Fruit fly (Drosophila melanogaster) whole organism, embryonic: ENCODE measurements around the gene Doc2.

Experiments
- B-H1 ChIP-seq: fragments of 200-800 bp; sonication (Bioruptor generic); IDR thresholded peaks from 3 replicates; pipeline ENCODE4 v1.3.6; 2022; ENCODE audit warnings: missing biosample characterization, missing genetic modification characterization
- B-H2 ChIP-seq: fragments of 200-800 bp; sonication (Bioruptor generic); optimal IDR thresholded peaks from 2 replicates; lab custom pipeline; 2018; ENCODE audit warnings: missing biosample characterization, mild to moderate bottlenecking, missing genetic modification characterization
- CG10267 ChIP-seq: fragments of 200-800 bp; sonication (Bioruptor generic); optimal IDR thresholded peaks from 2 replicates; lab custom pipeline; 2018; ENCODE audit warnings: missing biosample characterization, mild to moderate bottlenecking, missing genetic modification characterization, moderate library complexity
- CG10366 ChIP-seq: fragments of 200-800 bp; sonication (Bioruptor generic); IDR thresholded peaks from 2 replicates; pipeline ENCODE4 v1.3.6; 2022; ENCODE audit warnings: missing biosample characterization, missing genetic modification characterization
- CG10959 ChIP-seq: fragments of 200-800 bp; sonication (Bioruptor generic); IDR thresholded peaks from 2 replicates; pipeline ENCODE4 v1.3.6; 2022; ENCODE audit warnings: missing biosample characterization, missing genetic modification characterization
- CG11695 ChIP-seq: fragments of 200-800 bp; sonication (Bioruptor generic); IDR thresholded peaks from 3 replicates; pipeline ENCODE4 v1.3.6; 2022; ENCODE audit warnings: missing biosample characterization, missing genetic modification characterization
- CG14050 ChIP-seq: fragments of 200-800 bp; sonication (Bioruptor generic); IDR thresholded peaks from 3 replicates; pipeline ENCODE4 v1.3.6; 2022; ENCODE audit warnings: missing biosample characterization, missing genetic modification characterization
- CG16863 ChIP-seq: fragments of 200-800 bp; sonication (Bioruptor generic); optimal IDR thresholded peaks from 3 replicates; lab custom pipeline; 2016; ENCODE audit warnings: missing biosample characterization, missing genetic modification characterization
- CG17328 ChIP-seq: fragments of 200-800 bp; sonication (Bioruptor generic); IDR thresholded peaks from 2 replicates; pipeline ENCODE4 v1.3.6; 2022; ENCODE audit warnings: missing biosample characterization, missing genetic modification characterization
- CG17802 ChIP-seq: fragments of 200-800 bp; sonication (Bioruptor generic); optimal IDR thresholded peaks from 2 replicates; lab custom pipeline; 2018; ENCODE audit warnings: missing biosample characterization, mild to moderate bottlenecking, missing genetic modification characterization, moderate library complexity
- CG30020 ChIP-seq: fragments of 200-800 bp; optimal IDR thresholded peaks from 2 replicates; lab custom pipeline; 2019; ENCODE audit warnings: missing biosample characterization, mild to moderate bottlenecking, missing genetic modification characterization, moderate library complexity
- CG3065 ChIP-seq: fragments of 200-800 bp; sonication (Bioruptor generic); optimal IDR thresholded peaks from 2 replicates; lab custom pipeline; 2016; ENCODE audit warnings: missing biosample characterization, missing genetic modification characterization
- CG32532 ChIP-seq: fragments of 200-800 bp; sonication (Bioruptor generic); IDR thresholded peaks from 2 replicates; pipeline ENCODE4 v1.3.6; 2022; ENCODE audit warnings: missing biosample characterization, missing genetic modification characterization
- CG33213 ChIP-seq: fragments of 200-800 bp; sonication (Bioruptor generic); optimal IDR thresholded peaks from 3 replicates; lab custom pipeline; 2016; ENCODE audit warnings: missing biosample characterization, missing genetic modification characterization
- CG33557 ChIP-seq: fragments of 200-800 bp; sonication (Bioruptor generic); optimal IDR thresholded peaks from 2 replicates; lab custom pipeline; 2019; ENCODE audit warnings: missing biosample characterization, mild to moderate bottlenecking, missing genetic modification characterization, moderate library complexity
- CG34376 ChIP-seq: fragments of 200-800 bp; sonication (Bioruptor generic); optimal IDR thresholded peaks from 2 replicates; lab custom pipeline; 2018; ENCODE audit warnings: missing biosample characterization, mild to moderate bottlenecking, missing genetic modification characterization
- CG43689 ChIP-seq: fragments of 200-800 bp; sonication (Bioruptor generic); IDR thresholded peaks from 2 replicates; pipeline ENCODE4 v1.3.6; 2022; ENCODE audit warnings: missing biosample characterization, missing genetic modification characterization
- CG4707 ChIP-seq: fragments of 200-800 bp; sonication (Bioruptor generic); optimal IDR thresholded peaks from 2 replicates; lab custom pipeline; 2018; ENCODE audit warnings: missing biosample characterization, mild to moderate bottlenecking, missing genetic modification characterization, moderate library complexity
- CG4854 ChIP-seq: fragments of 200-800 bp; sonication (Bioruptor generic); optimal IDR thresholded peaks from 2 replicates; lab custom pipeline; 2016; ENCODE audit warnings: missing biosample characterization, missing genetic modification characterization, inconsistent platforms
- CG5180 ChIP-seq: fragments of 200-800 bp; sonication (Bioruptor generic); optimal IDR thresholded peaks from 3 replicates; lab custom pipeline; 2017; ENCODE audit warnings: missing biosample characterization, missing genetic modification characterization, mild to moderate bottlenecking, moderate library complexity, missing genetic modification reagents
- CG6683 ChIP-seq: fragments of 200-800 bp; sonication (Bioruptor generic); optimal IDR thresholded peaks from 2 replicates; lab custom pipeline; 2017; ENCODE audit warnings: missing biosample characterization, mild to moderate bottlenecking, missing genetic modification characterization, missing genetic modification reagents
- CG7556 ChIP-seq: fragments of 200-800 bp; sonication (Bioruptor generic); optimal IDR thresholded peaks from 2 replicates; lab custom pipeline; 2017; ENCODE audit warnings: missing biosample characterization, mild to moderate bottlenecking, missing genetic modification characterization
- CG8281 ChIP-seq: fragments of 200-800 bp; sonication (Bioruptor generic); optimal IDR thresholded peaks from 2 replicates; lab custom pipeline; 2018; ENCODE audit warnings: missing biosample characterization, mild to moderate bottlenecking, missing genetic modification characterization, moderate library complexity
- CG9932 ChIP-seq: fragments of 200-800 bp; sonication (Bioruptor generic); IDR thresholded peaks from 2 replicates; pipeline ENCODE4 v1.3.6; 2022; ENCODE audit warnings: missing biosample characterization, missing genetic modification characterization
- CTCF ChIP-seq: fragments of 200-800 bp; sonication (Bioruptor generic); optimal IDR thresholded peaks from 2 replicates; lab custom pipeline; 2017; ENCODE audit warnings: missing biosample characterization, mild to moderate bottlenecking, missing genetic modification characterization, moderate library complexity
- Dfd ChIP-seq, 2 experiments: fragments of >200 bp; optimal IDR thresholded peaks; 2 replicates each; lab custom pipeline; 2017; ENCODE audit warnings: missing biosample characterization in 2 of 2, missing genetic modification characterization in 2 of 2
- Dp ChIP-seq: fragments of 200-800 bp; sonication (Bioruptor generic); optimal IDR thresholded peaks from 2 replicates; lab custom pipeline; 2018; ENCODE audit warnings: missing biosample characterization, mild to moderate bottlenecking, missing genetic modification characterization, moderate library complexity
- Ets97D ChIP-seq: fragments of 200-800 bp; sonication (Bioruptor generic); optimal IDR thresholded peaks from 3 replicates; lab custom pipeline; 2016; ENCODE audit warnings: missing biosample characterization, missing genetic modification characterization
- GATAe ChIP-seq: fragments of 200-800 bp; sonication (Bioruptor generic); conservative IDR thresholded peaks from 2 replicates; pipeline ENCODE4 v1.3.6; 2022; ENCODE audit warnings: missing biosample characterization, missing genetic modification characterization
- H15 ChIP-seq: fragments of 200-800 bp; sonication (Bioruptor generic); IDR thresholded peaks from 3 replicates; pipeline ENCODE4 v1.3.6; 2022; ENCODE audit warnings: missing biosample characterization, missing genetic modification characterization
- Hr3 ChIP-seq: fragments of 200-800 bp; sonication (Bioruptor generic); optimal IDR thresholded peaks from 3 replicates; lab custom pipeline; 2016; ENCODE audit warnings: missing biosample characterization, missing genetic modification characterization
- Hr39 ChIP-seq: fragments of >200 bp; optimal IDR thresholded peaks from 2 replicates; lab custom pipeline; 2017
- MESR4 ChIP-seq: fragments of 200-800 bp; sonication (Bioruptor generic); optimal IDR thresholded peaks from 2 replicates; lab custom pipeline; 2018; ENCODE audit warnings: missing biosample characterization, mild to moderate bottlenecking, missing genetic modification characterization, moderate library complexity
- Poxn ChIP-seq: fragments of 200-800 bp; sonication (Bioruptor generic); IDR thresholded peaks from 2 replicates; pipeline ENCODE4 v1.3.6; 2022; ENCODE audit warnings: missing biosample characterization, missing genetic modification characterization
- YL-1 ChIP-seq: fragments of 200-800 bp; sonication (Bioruptor generic); optimal IDR thresholded peaks from 3 replicates; lab custom pipeline; 2017; ENCODE audit warnings: missing biosample characterization, mild to moderate bottlenecking, missing genetic modification characterization
- ase ChIP-seq: fragments of 200-800 bp; sonication (Bioruptor generic); IDR thresholded peaks from 3 replicates; pipeline ENCODE4 v1.3.6; 2022; ENCODE audit warnings: missing biosample characterization, missing genetic modification characterization
- caup ChIP-seq: fragments of 200-800 bp; sonication (Bioruptor generic); optimal IDR thresholded peaks from 3 replicates; lab custom pipeline; 2017; ENCODE audit warnings: missing biosample characterization, mild to moderate bottlenecking, missing genetic modification characterization, moderate library complexity; ENCODE audit not compliant: severe bottlenecking
- cg ChIP-seq: fragments of 200-800 bp; sonication (Bioruptor generic); optimal IDR thresholded peaks from 3 replicates; lab custom pipeline; 2019; ENCODE audit warnings: missing biosample characterization, mild to moderate bottlenecking, missing genetic modification characterization, moderate library complexity
- corto ChIP-seq: fragments of 200-800 bp; sonication (Bioruptor generic); optimal IDR thresholded peaks from 2 replicates; lab custom pipeline; 2016; ENCODE audit warnings: missing biosample characterization, mild to moderate bottlenecking, missing genetic modification characterization, moderate library complexity
- crp ChIP-seq, 2 experiments: fragments of 200-800 bp; sonication (Bioruptor generic); optimal IDR thresholded peaks; 2 replicates in 1 of 2; 3 replicates in 1 of 2; lab custom pipeline; 2017; ENCODE audit warnings: missing biosample characterization in 2 of 2, missing genetic modification characterization in 2 of 2, mild to moderate bottlenecking in 1 of 2, moderate library complexity in 1 of 2
- da ChIP-seq: fragments of 200-800 bp; sonication (Bioruptor generic); optimal IDR thresholded peaks from 2 replicates; lab custom pipeline; 2016; ENCODE audit warnings: missing biosample characterization, missing genetic modification characterization
- danr ChIP-seq: fragments of 200-800 bp; sonication (Bioruptor generic); IDR thresholded peaks from 2 replicates; pipeline ENCODE4 v1.3.6; 2022; ENCODE audit warnings: missing biosample characterization, missing genetic modification characterization
- eve ChIP-seq, 2 experiments: fragments of >200 bp; optimal IDR thresholded peaks; 2 replicates each; lab custom pipeline; 2017; ENCODE audit warnings: missing biosample characterization in 2 of 2, missing genetic modification characterization in 2 of 2
- exex ChIP-seq: fragments of 200-800 bp; sonication (Bioruptor generic); optimal IDR thresholded peaks from 4 replicates; lab custom pipeline; 2018; ENCODE audit warnings: missing biosample characterization, mild to moderate bottlenecking, missing genetic modification characterization, moderate library complexity
- fu2 ChIP-seq: fragments of 200-800 bp; sonication (Bioruptor generic); optimal IDR thresholded peaks from 2 replicates; lab custom pipeline; 2016; ENCODE audit warnings: missing biosample characterization, missing genetic modification characterization
- pzg ChIP-seq: fragments of 200-800 bp; sonication (Bioruptor generic); optimal IDR thresholded peaks from 3 replicates; lab custom pipeline; 2018; ENCODE audit warnings: missing biosample characterization, mild to moderate bottlenecking, missing genetic modification characterization, moderate library complexity
- slbo ChIP-seq: fragments of 200-800 bp; sonication (Bioruptor generic); IDR thresholded peaks from 2 replicates; pipeline ENCODE4 v1.3.6; 2022; ENCODE audit warnings: missing biosample characterization, missing genetic modification characterization
- sna ChIP-seq: fragments of 200-800 bp; sonication (Bioruptor generic); IDR thresholded peaks from 2 replicates; pipeline ENCODE4 v1.3.6; 2022; ENCODE audit warnings: missing biosample characterization, missing genetic modification characterization; ENCODE audit not compliant: partially characterized antibody
- stc ChIP-seq: fragments of 200-800 bp; sonication (Bioruptor generic); IDR thresholded peaks from 2 replicates; pipeline ENCODE4 v1.3.6; 2022; ENCODE audit warnings: missing biosample characterization, missing genetic modification characterization
- zfh1 ChIP-seq: fragments of 200-800 bp; sonication (Bioruptor generic); IDR thresholded peaks from 3 replicates; pipeline ENCODE4 v1.3.6; 2022; ENCODE audit warnings: missing biosample characterization, missing genetic modification characterization

Gene Doc2

DNA sequence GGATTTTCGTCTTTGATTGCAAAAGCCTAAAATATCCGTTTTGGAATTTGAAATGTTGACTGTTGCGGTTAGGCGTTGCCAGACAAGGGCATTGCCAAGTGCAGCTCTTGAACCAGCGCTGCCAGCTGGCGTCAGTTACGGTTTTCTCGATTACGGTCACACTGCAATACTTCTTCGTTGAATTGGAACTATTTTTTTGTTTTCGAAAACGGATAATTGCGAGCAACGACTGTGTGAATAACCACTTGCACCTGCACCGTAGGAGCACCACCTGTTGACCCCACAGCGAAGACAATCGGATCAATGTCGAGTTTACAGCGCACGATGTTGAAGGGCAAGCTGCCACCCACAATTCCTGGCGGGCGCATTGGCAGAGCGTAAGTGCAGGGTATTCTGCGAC is 32.5 kb downstream of the Doc2 start, which contains the start of gene CG5068 (continued):
- TF ChIP-seq pzg (GFP tag; lab: Kevin White, UChicago) (peak; percentile 87), crp (GFP tag; optimal IDR thresholded peaks at IDR 0.05; lab: Kevin White, UChicago) (peak in 1 of 2 experiments; percentile 71), Ets97D (GFP tag; lab: Kevin White, UChicago) (peak; percentile 69), CG7556 (GFP tag; lab: Kevin White, UChicago) (no peak), caup (GFP tag; lab: Kevin White, UChicago) (no peak), CG17802 (tag; lab: Kevin White, UChicago) (no peak), zfh1 (GFP tag; lab: Robert Waterston, UW) (no peak), Dp (GFP tag; lab: Kevin White, UChicago) (peak; percentile 79), YL-1 (GFP tag; lab: Kevin White, UChicago) (peak; percentile 78), MESR4 (peak; percentile 85), CTCF (GFP tag; lab: Kevin White, UChicago) (peak; percentile 13), corto (GFP tag; lab: Kevin White, UChicago) (no peak), CG9932 (no peak), Hr3 (GFP tag; lab: Kevin White, UChicago) (no peak), danr (no peak), CG10267 (tag; lab: Kevin White, UChicago) (no peak), CG4707 (GFP tag; lab: Kevin White, UChicago) (no peak), da (GFP tag; lab: Kevin White, UChicago) (no peak), sna (peak; percentile 50; the same call in 1 of the 2 replicates), CG33557 (GFP tag; lab: Kevin White, UChicago) (no peak), ase (GFP tag; lab: Robert Waterston, UW) (no peak)

DNA sequence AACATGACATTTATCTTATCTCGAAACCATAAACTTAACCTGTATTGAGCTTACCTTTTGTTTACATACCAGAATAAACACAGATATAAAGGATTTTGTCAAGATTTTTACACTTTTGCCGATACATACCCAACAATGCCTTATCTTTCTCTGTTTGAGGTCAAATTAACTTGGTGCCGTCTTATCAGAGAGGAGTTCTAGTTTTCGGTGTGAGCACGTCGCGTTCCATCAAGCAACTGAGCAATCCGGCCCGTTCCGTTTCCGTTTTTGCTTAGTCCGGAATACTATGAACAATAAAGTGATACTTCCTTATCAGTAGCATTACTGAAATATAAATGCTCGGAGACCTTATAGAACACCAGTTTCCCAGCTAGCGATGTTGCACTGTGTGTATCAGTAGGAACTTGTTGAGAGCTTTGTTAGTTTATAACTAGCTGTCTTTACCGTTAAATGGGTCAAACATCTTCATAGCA is 33.2 kb downstream of the Doc2 start, which contains the start of gene Galk:
Gene Galk, minus strand, starts transcription at position 244 of the 473 bp plus-strand sequence.
- TF ChIP-seq fu2 (peak; percentile 41), CG3065 (GFP tag; lab: Kevin White, UChicago) (no peak), CG32532 (peak; percentile 92), CG33213 (GFP tag; lab: Kevin White, UChicago) (peak; percentile 45), B-H2 (peak; percentile 48), zfh1 (GFP tag; lab: Robert Waterston, UW) (peak; percentile 53; the same call in 2 of the 3 replicates), H15 (GFP tag; lab: Robert Waterston, UW) (no peak), CG8281 (tag; lab: Kevin White, UChicago) (peak; percentile 42), CG17802 (tag; lab: Kevin White, UChicago) (peak; percentile 25), CG6683 (GFP tag; lab: Kevin White, UChicago) (peak; percentile 7), slbo (peak; percentile 90), CG10959 (GFP tag; lab: Robert Waterston, UW) (peak; percentile 30; the same call in 1 of the 2 replicates), CG17328 (GFP tag; lab: Robert Waterston, UW) (peak; percentile 49; the same call in 1 of the 2 replicates), CG34376 (GFP tag; lab: Kevin White, UChicago) (peak; percentile 95), CG43689 (GFP tag; lab: Robert Waterston, UW) (no peak), GATAe (GFP tag; lab: Robert Waterston, UW) (peak; percentile 91), CG4854 (GFP tag; lab: Kevin White, UChicago) (peak; percentile 37), B-H1 (GFP tag; lab: Robert Waterston, UW) (peak; percentile 58), Poxn (no peak), cg (GFP tag; lab: Kevin White, UChicago) (no peak), CG30020 (no peak), stc (GFP tag; lab: Robert Waterston, UW) (peak; percentile 61; the same call in 1 of the 2 replicates), Hr39 (lab: Kevin White, UChicago) (no peak), CG10366 (GFP tag; lab: Robert Waterston, UW) (peak; percentile 63), Dfd (GFP tag; optimal IDR thresholded peaks at IDR 0.05; lab: Kevin White, UChicago) (no peak), exex (tag; lab: Kevin White, UChicago) (peak; percentile 81), eve (GFP tag; optimal IDR thresholded peaks at IDR 0.05; lab: Kevin White, UChicago) (no peak), CG14050 (no peak), CG16863 (GFP tag; lab: Kevin White, UChicago) (peak; percentile 51), CG11695 (GFP tag; lab: Robert Waterston, UW) (peak; percentile 38; the same call in 1 of the 3 replicates), CG5180 (GFP tag; lab: Kevin White, UChicago) (peak; percentile 45)
